Fruit fly (Drosophila melanogaster): Measurements from ENCODE around the gene CG10479.

The CG10479 gene

DNA sequence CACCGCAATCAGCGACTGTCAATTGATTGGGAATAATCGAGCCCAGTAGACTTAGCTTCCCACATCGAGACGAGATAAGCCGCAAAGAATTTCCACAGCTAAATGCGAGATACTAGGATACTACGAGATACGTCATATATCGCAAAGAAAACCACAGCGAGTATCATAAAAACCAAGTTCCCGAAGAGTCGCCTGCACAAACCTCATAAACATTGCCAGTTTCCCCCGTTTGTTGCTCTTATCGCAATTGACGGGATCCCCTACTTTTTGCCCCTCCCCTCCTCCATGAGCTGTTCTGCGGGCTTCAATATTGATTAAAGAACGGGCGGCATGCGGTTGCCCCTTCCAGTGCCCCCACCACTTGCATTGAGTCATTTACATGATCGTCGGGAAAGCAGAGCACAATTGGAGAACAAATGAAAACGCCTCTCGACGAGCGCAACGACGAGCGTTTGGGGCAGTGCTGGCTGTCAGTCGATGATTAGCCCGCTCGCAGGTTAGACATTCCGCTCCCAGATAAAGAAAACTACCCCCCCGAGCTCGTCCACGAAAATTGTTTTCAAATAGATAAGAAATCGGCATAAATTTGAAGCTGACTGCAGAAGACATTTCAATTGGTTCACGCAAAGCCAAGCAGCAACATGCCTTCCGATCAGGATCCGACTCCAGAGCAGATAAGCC is 53.7 kb downstream of the CG10479 start, which contains the start of gene CG32407 (continued):
- TF ChIP-seq Poxn (GFP tag; IDR thresholded peaks at IDR 0.05): no peak

DNA sequence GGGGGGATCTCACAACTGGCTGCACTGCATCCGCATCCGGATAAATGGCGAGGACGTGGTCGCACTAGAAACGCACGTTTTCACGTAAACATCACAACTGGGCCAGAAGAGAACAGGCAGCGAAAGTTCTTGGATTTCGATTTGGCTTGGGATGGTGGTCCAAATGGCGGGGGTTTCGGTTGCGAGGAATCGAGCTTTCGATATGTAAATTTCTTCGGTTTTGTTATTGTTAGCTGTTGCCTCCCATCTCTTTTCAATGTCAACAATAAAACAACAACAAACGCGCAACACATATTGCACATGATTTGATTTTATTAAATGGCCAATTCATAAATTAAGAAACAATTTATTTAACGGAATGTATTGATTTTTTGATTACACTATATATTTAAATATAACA is 54.6 kb downstream of the CG10479 start, which contains the start of gene PXo:
TSS of gene PXo (minus strand) at position 101 of the 400 bp plus-strand sequence.
- TF ChIP-seq CG12769 (tag; optimal IDR thresholded peaks at IDR 0.05): peak; percentile 10
- TF ChIP-seq H2.0 (GFP tag; IDR thresholded peaks at IDR 0.05): no peak
- TF ChIP-seq al (GFP tag; IDR thresholded peaks at IDR 0.05): no peak
- TF ChIP-seq crol (GFP tag; IDR thresholded peaks at IDR 0.05): peak; percentile 67
- TF ChIP-seq CG1792 (GFP tag; optimal IDR thresholded peaks at IDR 0.05): no peak
- TF ChIP-seq pum (GFP tag; optimal IDR thresholded peaks at IDR 0.05): no peak
- no peak for TF ChIP-seq CG7928 (GFP tag; optimal IDR thresholded peaks at IDR 0.05)
- TF ChIP-seq MESR4 (GFP tag; optimal IDR thresholded peaks at IDR 0.05): peak; percentile 1
- TF ChIP-seq crp (GFP tag; optimal IDR thresholded peaks at IDR 0.05): peak in 1 of 2 experiments; percentile 31
- TF ChIP-seq CG18599 (GFP tag; optimal IDR thresholded peaks at IDR 0.05): no peak

DNA sequence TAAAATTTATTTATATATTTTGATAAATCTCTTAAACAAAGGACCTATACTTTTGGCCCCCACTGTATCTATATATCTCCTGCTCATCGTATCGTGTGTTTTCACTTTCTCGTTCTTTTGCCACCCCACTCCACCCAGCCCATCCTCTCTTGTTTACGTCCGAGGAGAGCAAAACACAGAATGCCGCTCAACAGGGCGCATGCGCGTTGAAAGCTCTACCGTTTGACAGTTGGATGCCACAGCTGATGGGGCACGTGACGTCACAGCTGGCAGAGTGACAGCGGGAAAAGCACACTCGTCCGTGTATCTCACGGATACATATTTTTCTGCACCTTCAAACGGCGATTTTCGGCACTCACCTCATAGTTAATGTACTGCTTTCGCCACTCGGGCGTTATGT is 55.0 kb downstream of the CG10479 start:
- TF ChIP-seq pzg (GFP tag; optimal IDR thresholded peaks at IDR 0.05) (peak; percentile 13), D19A (tag; optimal IDR thresholded peaks at IDR 0.05) (no peak), knrl (GFP tag; IDR thresholded peaks at IDR 0.05; ENCODE audit: partially characterized antibody) (peak; percentile 23; the same call in 1 of the 3 replicates), Oli (tag; optimal IDR thresholded peaks at IDR 0.05) (peak; percentile 4), Blimp-1 (GFP tag; optimal IDR thresholded peaks at IDR 0.05) (peak; percentile 22), CG8290 (GFP tag; optimal IDR thresholded peaks at IDR 0.05) (no peak), CG8290 (tag; optimal IDR thresholded peaks at IDR 0.05) (peak in 1 of 2 experiments; percentile 5), CG34422 (GFP tag; IDR thresholded peaks at IDR 0.05) (peak; percentile 37; the same call in 1 of the 3 replicates), YL-1 (GFP tag; optimal IDR thresholded peaks at IDR 0.05) (peak; percentile 35), CG10543 (GFP tag; optimal IDR thresholded peaks at IDR 0.05) (peak; percentile 4), CG11696 (GFP tag; IDR thresholded peaks at IDR 0.05) (peak; percentile 47), psq (GFP tag; optimal IDR thresholded peaks at IDR 0.05) (peak; percentile 64), CG32767 (GFP tag; IDR thresholded peaks at IDR 0.05) (peak; percentile 87; the same call in 1 of the 2 replicates), CG3281 (GFP tag; optimal IDR thresholded peaks at IDR 0.05) (no peak), crp (GFP tag; optimal IDR thresholded peaks at IDR 0.05) (peak in 1 of 2 experiments; percentile 71), Awh (GFP tag; IDR thresholded peaks at IDR 0.05) (0 out of 2 replicates have a peak, but pooled peaks have one; percentile 9), Hmr (GFP tag; optimal IDR thresholded peaks at IDR 0.05) (peak; percentile 14), PHDP (tag; optimal IDR thresholded peaks at IDR 0.05) (peak; percentile 21), unc-4 (GFP tag; IDR thresholded peaks at IDR 0.05; ENCODE audit: partially characterized antibody) (0 out of 2 replicates have a peak, but pooled peaks have one; percentile 34), CG31441 (GFP tag; IDR thresholded peaks at IDR 0.05) (0 out of 2 replicates have a peak, but pooled peaks have one; percentile 12), Med (GFP tag) (no peak), Usf (GFP tag; optimal IDR thresholded peaks at IDR 0.05) (no peak), ewg (GFP tag; optimal IDR thresholded peaks at IDR 0.05) (peak; percentile 86), cwo (GFP tag; optimal IDR thresholded peaks at IDR 0.05) (peak; percentile 0), insv (GFP tag; optimal IDR thresholded peaks at IDR 0.05) (no peak), CG6272 (GFP tag; IDR thresholded peaks at IDR 0.05) (no peak), Trl (optimal IDR thresholded peaks at IDR 0.05) (peak in 1 of 2 experiments; percentile 17), Trl (GFP tag; optimal IDR thresholded peaks at IDR 0.05) (no peak), hb (GFP tag; IDR thresholded peaks at IDR 0.05; ENCODE audit: partially characterized antibody) (no peak), CG8388 (GFP tag; optimal IDR thresholded peaks at IDR 0.05) (peak; percentile 35), CG10565 (GFP tag; optimal IDR thresholded peaks at IDR 0.05) (no peak), hkb (optimal IDR thresholded peaks at IDR 0.05) (no peak), hkb (GFP tag; IDR thresholded peaks at IDR 0.05) (peak; percentile 42; the same call in 1 of the 2 replicates), CG11695 (GFP tag; IDR thresholded peaks at IDR 0.05) (0 out of 3 replicates have a peak, but pooled peaks have one; percentile 34), CG13287 (GFP tag; IDR thresholded peaks at IDR 0.05; ENCODE audit: partially characterized antibody) (peak; percentile 39; the same call in 1 of the 2 replicates), tio (GFP tag; optimal IDR thresholded peaks at IDR 0.05) (no peak)

Data from whole organism, embryonic.